Fruit fly (Drosophila melanogaster) whole organism, embryonic: ENCODE results near the gene CG11454.

Experiments
- BtbVII ChIP-seq: fragments of 200-800 bp; sonication (Bioruptor generic); optimal IDR thresholded peaks from 3 replicates; lab custom pipeline; 2017; ENCODE audit warnings: missing biosample characterization, mild to moderate bottlenecking, missing genetic modification characterization
- CG10366 ChIP-seq: fragments of 200-800 bp; sonication (Bioruptor generic); IDR thresholded peaks from 2 replicates; pipeline ENCODE4 v1.3.6; 2022; ENCODE audit warnings: missing biosample characterization, missing genetic modification characterization
- CG11723 ChIP-seq: fragments of 200-800 bp; sonication (Bioruptor generic); optimal IDR thresholded peaks from 2 replicates; lab custom pipeline; 2017; ENCODE audit warnings: missing biosample characterization, mild to moderate bottlenecking, missing genetic modification characterization
- CG12071 ChIP-seq: fragments of 200-800 bp; sonication (Bioruptor generic); optimal IDR thresholded peaks from 3 replicates; lab custom pipeline; 2018; ENCODE audit warnings: missing biosample characterization, mild to moderate bottlenecking, missing genetic modification characterization
- CG13287 ChIP-seq: fragments of 200-800 bp; sonication (Bioruptor generic); IDR thresholded peaks from 2 replicates; pipeline ENCODE4 v1.3.6; 2022; ENCODE audit warnings: missing biosample characterization, missing genetic modification characterization; ENCODE audit not compliant: partially characterized antibody
- CG13624 ChIP-seq: fragments of 200-800 bp; sonication (Bioruptor generic); optimal IDR thresholded peaks from 2 replicates; lab custom pipeline; 2016; ENCODE audit warnings: missing biosample characterization, missing genetic modification characterization
- CG15479 ChIP-seq: fragments of 200-800 bp; sonication (Bioruptor generic); optimal IDR thresholded peaks from 3 replicates; lab custom pipeline; 2019; ENCODE audit warnings: missing biosample characterization, mild to moderate bottlenecking, missing genetic modification characterization, moderate library complexity
- CG17385 ChIP-seq: fragments of 200-800 bp; sonication (Bioruptor generic); optimal IDR thresholded peaks from 3 replicates; lab custom pipeline; 2018; ENCODE audit warnings: missing biosample characterization, mild to moderate bottlenecking, missing genetic modification characterization
- CG17568 ChIP-seq: fragments of 200-800 bp; sonication (Bioruptor generic); optimal IDR thresholded peaks from 2 replicates; lab custom pipeline; 2018; ENCODE audit warnings: missing biosample characterization, mild to moderate bottlenecking, missing genetic modification characterization, moderate library complexity
- CG1792 ChIP-seq: fragments of 200-800 bp; sonication (Bioruptor generic); optimal IDR thresholded peaks from 2 replicates; lab custom pipeline; 2016; ENCODE audit warnings: missing biosample characterization, missing genetic modification characterization
- CG2875 ChIP-seq: fragments of 200-800 bp; sonication (Bioruptor generic); optimal IDR thresholded peaks from 2 replicates; lab custom pipeline; 2017; ENCODE audit warnings: missing biosample characterization, mild to moderate bottlenecking, missing genetic modification characterization, missing genetic modification reagents
- CG31388 ChIP-seq: fragments of 200-800 bp; sonication (Bioruptor generic); optimal IDR thresholded peaks from 2 replicates; lab custom pipeline; 2016; ENCODE audit warnings: missing biosample characterization, missing genetic modification characterization
- CG4617 ChIP-seq: fragments of 200-800 bp; sonication (Bioruptor generic); optimal IDR thresholded peaks from 3 replicates; lab custom pipeline; 2016; ENCODE audit warnings: missing biosample characterization, missing genetic modification characterization, borderline replicate concordance
- CG4854 ChIP-seq: fragments of 200-800 bp; sonication (Bioruptor generic); optimal IDR thresholded peaks from 2 replicates; lab custom pipeline; 2016; ENCODE audit warnings: missing biosample characterization, missing genetic modification characterization, inconsistent platforms
- CG7839 ChIP-seq: fragments of 200-800 bp; sonication (Bioruptor generic); optimal IDR thresholded peaks from 3 replicates; lab custom pipeline; 2018; ENCODE audit warnings: missing biosample characterization, mild to moderate bottlenecking, missing genetic modification characterization, moderate library complexity
- CG9876 ChIP-seq: fragments of 200-800 bp; sonication (Bioruptor generic); optimal IDR thresholded peaks from 2 replicates; lab custom pipeline; 2016; ENCODE audit warnings: missing biosample characterization, missing genetic modification characterization
- CG9932 ChIP-seq: fragments of 200-800 bp; sonication (Bioruptor generic); IDR thresholded peaks from 2 replicates; pipeline ENCODE4 v1.3.6; 2022; ENCODE audit warnings: missing biosample characterization, missing genetic modification characterization
- CHES-1-like ChIP-seq: fragments of 200-800 bp; sonication (Bioruptor generic); optimal IDR thresholded peaks from 2 replicates; lab custom pipeline; 2016; ENCODE audit warnings: missing biosample characterization, missing genetic modification characterization
- CkIIα-i1 ChIP-seq: fragments of 200-800 bp; sonication (Bioruptor generic); IDR thresholded peaks from 2 replicates; pipeline ENCODE4 v1.3.6; 2022; ENCODE audit warnings: missing biosample characterization, missing genetic modification characterization
- D ChIP-seq, 2 experiments: fragments of 200-800 bp in 1 of 2; fragments of >200 bp in 1 of 2; sonication (Bioruptor generic) in 1 of 2; optimal IDR thresholded peaks; 2 replicates in 1 of 2; 3 replicates in 1 of 2; lab custom pipeline; 2017; ENCODE audit warnings: mild to moderate bottlenecking in 1 of 2, missing biosample characterization in 1 of 2, missing genetic modification characterization in 1 of 2, missing genetic modification reagents in 1 of 2
- D19A ChIP-seq: fragments of 200-800 bp; optimal IDR thresholded peaks from 3 replicates; lab custom pipeline; 2019; ENCODE audit warnings: missing biosample characterization, mild to moderate bottlenecking, missing genetic modification characterization, moderate library complexity
- Eip74EF ChIP-seq, 2 experiments: fragments of 200-800 bp in 1 of 2; fragments of >200 bp in 1 of 2; sonication (Bioruptor generic) in 1 of 2; optimal IDR thresholded peaks; 2 replicates each; lab custom pipeline; 2017 to 2019; ENCODE audit warnings: missing biosample characterization in 2 of 2, missing genetic modification characterization in 2 of 2, mild to moderate bottlenecking in 1 of 2, moderate library complexity in 1 of 2
- Ets65A ChIP-seq: fragments of 200-800 bp; sonication (Bioruptor generic); peaks from one replicate; lab custom pipeline; 2016; ENCODE audit warnings: missing biosample characterization, missing genetic modification characterization
- GATAe ChIP-seq: fragments of 200-800 bp; sonication (Bioruptor generic); conservative IDR thresholded peaks from 2 replicates; pipeline ENCODE4 v1.3.6; 2022; ENCODE audit warnings: missing biosample characterization, missing genetic modification characterization
- HmgD ChIP-seq: fragments of 200-800 bp; sonication (Bioruptor generic); optimal IDR thresholded peaks from 3 replicates; lab custom pipeline; 2016; ENCODE audit warnings: missing biosample characterization, missing genetic modification characterization
- HmgZ ChIP-seq: fragments of 200-800 bp; sonication (Bioruptor generic); optimal IDR thresholded peaks from 2 replicates; lab custom pipeline; 2018; ENCODE audit warnings: missing biosample characterization, mild to moderate bottlenecking, missing genetic modification characterization
- MTF-1 ChIP-seq: fragments of 200-800 bp; sonication (Bioruptor generic); optimal IDR thresholded peaks from 2 replicates; lab custom pipeline; 2018; ENCODE audit warnings: missing biosample characterization, mild to moderate bottlenecking, missing genetic modification characterization, borderline replicate concordance
- Mes4 ChIP-seq: fragments of 200-800 bp; sonication (Bioruptor generic); optimal IDR thresholded peaks from 2 replicates; lab custom pipeline; 2016; ENCODE audit warnings: missing biosample characterization, missing genetic modification characterization
- NfI ChIP-seq: fragments of 200-800 bp; sonication (Bioruptor generic); optimal IDR thresholded peaks from 3 replicates; lab custom pipeline; 2018; ENCODE audit warnings: missing biosample characterization, mild to moderate bottlenecking, missing genetic modification characterization, moderate library complexity
- Rx ChIP-seq: fragments of 200-800 bp; sonication (Bioruptor generic); IDR thresholded peaks from 2 replicates; pipeline ENCODE4 v1.3.6; 2022; ENCODE audit warnings: missing biosample characterization, missing genetic modification characterization
- Taf1 ChIP-seq: fragments of 200-800 bp; sonication (Bioruptor generic); IDR thresholded peaks from 2 replicates; pipeline ENCODE4 v1.3.6; 2022; ENCODE audit warnings: missing biosample characterization, missing genetic modification characterization
- Tbp ChIP-seq: fragments of >200 bp; optimal IDR thresholded peaks from 2 replicates; lab custom pipeline; 2018; ENCODE audit warnings: missing biosample characterization, missing genetic modification characterization
- ac ChIP-seq: fragments of 200-800 bp; sonication (Bioruptor generic); optimal IDR thresholded peaks from 3 replicates; lab custom pipeline; 2017; ENCODE audit warnings: missing biosample characterization, mild to moderate bottlenecking, missing genetic modification characterization
- ap ChIP-seq: fragments of 200-800 bp; sonication (Bioruptor generic); IDR thresholded peaks from 2 replicates; pipeline ENCODE4 v1.3.6; 2022; ENCODE audit warnings: missing biosample characterization, missing genetic modification characterization
- ase ChIP-seq: fragments of 200-800 bp; sonication (Bioruptor generic); IDR thresholded peaks from 3 replicates; pipeline ENCODE4 v1.3.6; 2022; ENCODE audit warnings: missing biosample characterization, missing genetic modification characterization
- corto ChIP-seq: fragments of 200-800 bp; sonication (Bioruptor generic); optimal IDR thresholded peaks from 2 replicates; lab custom pipeline; 2016; ENCODE audit warnings: missing biosample characterization, mild to moderate bottlenecking, missing genetic modification characterization, moderate library complexity
- crp ChIP-seq, 2 experiments: fragments of 200-800 bp; sonication (Bioruptor generic); optimal IDR thresholded peaks; 2 replicates in 1 of 2; 3 replicates in 1 of 2; lab custom pipeline; 2017; ENCODE audit warnings: missing biosample characterization in 2 of 2, missing genetic modification characterization in 2 of 2, mild to moderate bottlenecking in 1 of 2, moderate library complexity in 1 of 2
- dimm ChIP-seq: fragments of 200-800 bp; sonication (Bioruptor generic); IDR thresholded peaks from 2 replicates; pipeline ENCODE4 v1.3.6; 2022; ENCODE audit warnings: missing biosample characterization, missing genetic modification characterization
- disco-r ChIP-seq: fragments of 200-800 bp; sonication (Bioruptor generic); optimal IDR thresholded peaks from 2 replicates; lab custom pipeline; 2016; ENCODE audit warnings: missing biosample characterization, missing genetic modification characterization
- exex ChIP-seq: fragments of 200-800 bp; sonication (Bioruptor generic); optimal IDR thresholded peaks from 4 replicates; lab custom pipeline; 2018; ENCODE audit warnings: missing biosample characterization, mild to moderate bottlenecking, missing genetic modification characterization, moderate library complexity
- jing ChIP-seq: fragments of 200-800 bp; sonication (Bioruptor generic); optimal IDR thresholded peaks from 2 replicates; lab custom pipeline; 2018; ENCODE audit warnings: missing biosample characterization, mild to moderate bottlenecking, missing genetic modification characterization
- kay ChIP-seq: fragments of 200-800 bp; sonication (Bioruptor generic); optimal IDR thresholded peaks from 2 replicates; lab custom pipeline; 2016; ENCODE audit warnings: missing biosample characterization, missing genetic modification characterization
- maf-S ChIP-seq: fragments of 200-800 bp; sonication (Bioruptor generic); optimal IDR thresholded peaks from 2 replicates; lab custom pipeline; 2016; ENCODE audit warnings: missing biosample characterization, missing genetic modification characterization
- pb ChIP-seq: fragments of 200-800 bp; sonication (Bioruptor generic); optimal IDR thresholded peaks from 3 replicates; lab custom pipeline; 2016; ENCODE audit warnings: missing biosample characterization, missing genetic modification characterization
- ranshi ChIP-seq: fragments of 200-800 bp; sonication (Bioruptor generic); IDR thresholded peaks from 2 replicates; pipeline ENCODE4 v1.3.6; 2022; ENCODE audit warnings: missing biosample characterization, missing genetic modification characterization
- shn ChIP-seq: fragments of 200-800 bp; sonication (Bioruptor generic); optimal IDR thresholded peaks from 3 replicates; lab custom pipeline; 2016; ENCODE audit warnings: missing biosample characterization, missing genetic modification characterization
- sob ChIP-seq: fragments of 200-800 bp; sonication (Bioruptor generic); IDR thresholded peaks from 2 replicates; pipeline ENCODE4 v1.3.6; 2022; ENCODE audit warnings: missing biosample characterization, missing genetic modification characterization
- tin ChIP-seq: fragments of 200-800 bp; sonication (Bioruptor generic); optimal IDR thresholded peaks from 3 replicates; lab custom pipeline; 2016; ENCODE audit warnings: missing biosample characterization, missing genetic modification characterization
- vfl ChIP-seq: fragments of 200-800 bp; sonication (Bioruptor generic); optimal IDR thresholded peaks from 2 replicates; lab custom pipeline; 2016; ENCODE audit warnings: missing biosample characterization, missing genetic modification characterization

Gene CG11454

dm6 chr2L:160581-161452, 17.7 kb downstream of the CG11454 start (continued):
- TF ChIP-seq CHES-1-like, result peak; percentile 45
- peak; percentile 43 for TF ChIP-seq BtbVII (GFP tag; lab: Kevin White, UChicago)
- peak; percentile 40 for TF ChIP-seq disco-r (GFP tag; lab: Kevin White, UChicago)
- peak; percentile 39 for TF ChIP-seq CG15479 (GFP tag; lab: Kevin White, UChicago)
- TF ChIP-seq CG9876 (GFP tag; lab: Kevin White, UChicago), result no peak
- TF ChIP-seq MTF-1 (GFP tag; lab: Kevin White, UChicago), result peak; percentile 54
- no peak for TF ChIP-seq CG31388 (GFP tag; lab: Kevin White, UChicago)
- no peak for TF ChIP-seq Tbp (GFP tag; lab: Kevin White, UChicago)
- no peak for TF ChIP-seq GATAe (GFP tag; lab: Robert Waterston, UW)
- no peak for TF ChIP-seq ase (GFP tag; lab: Robert Waterston, UW)
- TF ChIP-seq D19A (tag; lab: Kevin White, UChicago), result no peak
- no peak for TF ChIP-seq dimm (GFP tag; lab: Robert Waterston, UW)
- TF ChIP-seq shn, result no peak
- TF ChIP-seq pb (GFP tag; lab: Kevin White, UChicago), result no peak
- TF ChIP-seq maf-S, result no peak
- TF ChIP-seq crp (GFP tag; optimal IDR thresholded peaks at IDR 0.05; lab: Kevin White, UChicago), result peak in 1 of 2 experiments; percentile 3
- TF ChIP-seq Ets65A (GFP tag; lab: Kevin White, UChicago), result no peak
- TF ChIP-seq ac (GFP tag; lab: Kevin White, UChicago), result no peak
- TF ChIP-seq ranshi, result no peak
- TF ChIP-seq CG10366 (GFP tag; lab: Robert Waterston, UW), result no peak
- peak; percentile 25 for TF ChIP-seq exex (tag; lab: Kevin White, UChicago)
- TF ChIP-seq CkIIα-i1 (GFP tag; lab: Robert Waterston, UW), result no peak
- TF ChIP-seq jing (GFP tag; lab: Kevin White, UChicago), result no peak
- no peak for TF ChIP-seq CG1792 (GFP tag; lab: Kevin White, UChicago)
- TF ChIP-seq CG13287 (GFP tag; lab: Robert Waterston, UW), result no peak
- TF ChIP-seq CG2875 (GFP tag; lab: Kevin White, UChicago), result no peak
- no peak for TF ChIP-seq CG11723 (GFP tag; lab: Kevin White, UChicago)
- TF ChIP-seq Mes4 (GFP tag; lab: Kevin White, UChicago), result peak; percentile 40
- TF ChIP-seq CG4617 (GFP tag; lab: Kevin White, UChicago), result no peak
- TF ChIP-seq sob (GFP tag; lab: Robert Waterston, UW), result no peak
- peak; percentile 58 for TF ChIP-seq vfl
- no peak for TF ChIP-seq CG4854 (GFP tag; lab: Kevin White, UChicago)
- TF ChIP-seq D (optimal IDR thresholded peaks at IDR 0.05; lab: Kevin White, UChicago), result no peak
- no peak for TF ChIP-seq D (GFP tag; optimal IDR thresholded peaks at IDR 0.05; lab: Kevin White, UChicago)
- peak; percentile 88 for TF ChIP-seq corto (GFP tag; lab: Kevin White, UChicago)
- peak; percentile 12 for TF ChIP-seq CG7839 (tag; lab: Kevin White, UChicago)
- no peak for TF ChIP-seq Rx (GFP tag; lab: Robert Waterston, UW)
- TF ChIP-seq tin, result peak; percentile 9
- TF ChIP-seq HmgZ (tag; lab: Kevin White, UChicago), result peak; percentile 78
- TF ChIP-seq CG17385 (GFP tag; lab: Kevin White, UChicago), result peak; percentile 37
- TF ChIP-seq CG9932 (GFP tag; lab: Robert Waterston, UW), result no peak
- no peak for TF ChIP-seq Taf1 (GFP tag; lab: Robert Waterston, UW)
- TF ChIP-seq CG12071, result peak; percentile 3
- peak; percentile 52 for TF ChIP-seq CG17568 (GFP tag; lab: Kevin White, UChicago)
- TF ChIP-seq ap, result no peak
- TF ChIP-seq NfI, result peak; percentile 18
- TF ChIP-seq CG13624, result no peak
- peak in 1 of 2 experiments; percentile 36 for TF ChIP-seq Eip74EF (GFP tag; optimal IDR thresholded peaks at IDR 0.05; lab: Kevin White, UChicago)
- peak; percentile 7 for TF ChIP-seq HmgD
- no peak for TF ChIP-seq kay (GFP tag; lab: Kevin White, UChicago)
